Fruit fly (Drosophila melanogaster) whole organism, prepupa: ENCODE data around the gene xit.
A peak's percentile ranks its signal among the peaks of the same experiment; 100 is the strongest.

Source experiments
- Blimp-1 ChIP-seq: fragments of 200-800 bp; sonication (Bioruptor generic); optimal IDR thresholded peaks from 3 replicates; lab custom pipeline; 2017; ENCODE audit warnings: missing biosample characterization, missing genetic modification characterization, mild to moderate bottlenecking, moderate library complexity, missing genetic modification reagents
- CG11294 ChIP-seq: fragments of 200-800 bp; sonication (Bioruptor generic); IDR thresholded peaks from 2 replicates; pipeline ENCODE4 v1.3.6; 2022; ENCODE audit warnings: missing biosample characterization, missing genetic modification characterization
- CG11762 ChIP-seq: fragments of 200-800 bp; sonication (Bioruptor generic); optimal IDR thresholded peaks from 3 replicates; lab custom pipeline; 2016; ENCODE audit warnings: missing biosample characterization, missing genetic modification characterization; ENCODE audit not compliant: insufficient read depth
- CG11902 ChIP-seq: fragments of 200-800 bp; sonication (Bioruptor generic); optimal IDR thresholded peaks from 3 replicates; lab custom pipeline; 2016; ENCODE audit warnings: missing biosample characterization, missing genetic modification characterization
- CG15336 ChIP-seq: fragments of 200-800 bp; sonication (Bioruptor generic); IDR thresholded peaks from 2 replicates; pipeline ENCODE4 v1.3.6; 2022; ENCODE audit warnings: missing biosample characterization, missing genetic modification characterization
- CG1621 ChIP-seq: fragments of 200-800 bp; sonication (Bioruptor generic); optimal IDR thresholded peaks from 3 replicates; lab custom pipeline; 2018; ENCODE audit warnings: missing biosample characterization, mild to moderate bottlenecking, missing genetic modification characterization
- CG16779 ChIP-seq: fragments of 200-800 bp; sonication (Bioruptor generic); optimal IDR thresholded peaks from 3 replicates; lab custom pipeline; 2017; ENCODE audit warnings: missing biosample characterization, mild to moderate bottlenecking, missing genetic modification characterization
- CG3032 ChIP-seq: fragments of 200-800 bp; optimal IDR thresholded peaks from 2 replicates; lab custom pipeline; 2019; ENCODE audit warnings: missing biosample characterization, mild to moderate bottlenecking, missing genetic modification characterization, moderate library complexity
- CG31627 ChIP-seq: fragments of 200-800 bp; sonication (Bioruptor generic); optimal IDR thresholded peaks from 3 replicates; lab custom pipeline; 2016; ENCODE audit warnings: missing biosample characterization, missing genetic modification characterization
- CG32006 ChIP-seq: fragments of 200-800 bp; sonication (Bioruptor generic); optimal IDR thresholded peaks from 3 replicates; lab custom pipeline; 2017; ENCODE audit warnings: missing biosample characterization, mild to moderate bottlenecking, missing genetic modification characterization
- CG34406 ChIP-seq: fragments of 200-800 bp; sonication (Bioruptor generic); optimal IDR thresholded peaks from 3 replicates; lab custom pipeline; 2016; ENCODE audit warnings: missing biosample characterization, missing genetic modification characterization
- CG3919 ChIP-seq: fragments of 200-800 bp; sonication (Bioruptor generic); optimal IDR thresholded peaks from 3 replicates; lab custom pipeline; 2016; ENCODE audit warnings: missing biosample characterization, missing genetic modification characterization
- CG6163 ChIP-seq: fragments of 200-800 bp; sonication (Bioruptor generic); IDR thresholded peaks from 3 replicates; pipeline ENCODE4 v1.3.6; 2022; ENCODE audit warnings: missing biosample characterization, missing genetic modification characterization
- CG6792 ChIP-seq: fragments of 200-800 bp; sonication (Bioruptor generic); optimal IDR thresholded peaks from 3 replicates; lab custom pipeline; 2016; ENCODE audit warnings: missing biosample characterization, missing genetic modification characterization
- CG6808 ChIP-seq: fragments of 200-800 bp; sonication (Bioruptor generic); optimal IDR thresholded peaks from 3 replicates; lab custom pipeline; 2017; ENCODE audit warnings: missing biosample characterization, missing genetic modification characterization, mild to moderate bottlenecking, moderate library complexity, missing genetic modification reagents
- CG6854 ChIP-seq: fragments of 200-800 bp; sonication (Bioruptor generic); optimal IDR thresholded peaks from 2 replicates; lab custom pipeline; 2017; ENCODE audit warnings: missing biosample characterization, mild to moderate bottlenecking, missing genetic modification characterization
- CG7368 ChIP-seq: fragments of 200-800 bp; sonication (Bioruptor generic); optimal IDR thresholded peaks from 3 replicates; lab custom pipeline; 2016; ENCODE audit warnings: missing biosample characterization, missing genetic modification characterization
- CG8319 ChIP-seq: fragments of 200-800 bp; sonication (Bioruptor generic); optimal IDR thresholded peaks from 3 replicates; lab custom pipeline; 2016; ENCODE audit warnings: missing biosample characterization, missing genetic modification characterization
- CG9139 ChIP-seq: fragments of 200-800 bp; sonication (Bioruptor generic); optimal IDR thresholded peaks from 3 replicates; lab custom pipeline; 2017; ENCODE audit warnings: missing biosample characterization, mild to moderate bottlenecking, missing genetic modification characterization
- Eip75B ChIP-seq: fragments of 200-800 bp; sonication (Bioruptor generic); optimal IDR thresholded peaks from 3 replicates; lab custom pipeline; 2016; ENCODE audit warnings: missing biosample characterization, missing genetic modification characterization
- Eip78C ChIP-seq: fragments of 200-800 bp; sonication (Bioruptor generic); peaks from one replicate; lab custom pipeline; 2016; ENCODE audit warnings: missing biosample characterization, missing genetic modification characterization
- Eip93F ChIP-seq: fragments of 200-800 bp; sonication (Bioruptor generic); optimal IDR thresholded peaks from 2 replicates; lab custom pipeline; 2016; ENCODE audit warnings: missing biosample characterization, mild to moderate bottlenecking, missing genetic modification characterization
- Ets21C ChIP-seq: fragments of 200-800 bp; sonication (Bioruptor generic); optimal IDR thresholded peaks from 3 replicates; lab custom pipeline; 2016; ENCODE audit warnings: missing biosample characterization, missing genetic modification characterization
- Ets96B ChIP-seq: fragments of 200-800 bp; optimal IDR thresholded peaks from 2 replicates; lab custom pipeline; 2019; ENCODE audit warnings: missing biosample characterization, mild to moderate bottlenecking, missing genetic modification characterization, moderate library complexity
- Gug ChIP-seq: fragments of 200-800 bp; sonication (Bioruptor generic); IDR thresholded peaks from 2 replicates; pipeline ENCODE4 v1.3.6; 2022; ENCODE audit warnings: missing biosample characterization, missing genetic modification characterization
- Hr38 ChIP-seq: sonication (Bioruptor generic); optimal IDR thresholded peaks from 2 replicates; lab custom pipeline; 2016; ENCODE audit warnings: missing biosample characterization, missing genetic modification characterization
- Hr39 ChIP-seq: fragments of 200-800 bp; sonication (Bioruptor generic); optimal IDR thresholded peaks from 2 replicates; lab custom pipeline; 2016; ENCODE audit warnings: missing biosample characterization, missing genetic modification characterization
- Hr4 ChIP-seq: fragments of 200-800 bp; sonication (Bioruptor generic); optimal IDR thresholded peaks from 3 replicates; lab custom pipeline; 2016; ENCODE audit warnings: missing biosample characterization, missing genetic modification characterization
- Lpt ChIP-seq: fragments of 200-800 bp; sonication (Bioruptor generic); optimal IDR thresholded peaks from 3 replicates; lab custom pipeline; 2016; ENCODE audit warnings: missing biosample characterization, missing genetic modification characterization
- Met ChIP-seq: fragments of 200-800 bp; sonication (Bioruptor generic); optimal IDR thresholded peaks from 3 replicates; lab custom pipeline; 2016; ENCODE audit warnings: missing biosample characterization, missing genetic modification characterization
- OdsH ChIP-seq: fragments of 200-800 bp; sonication (Bioruptor generic); optimal IDR thresholded peaks from 3 replicates; lab custom pipeline; 2016; ENCODE audit warnings: missing biosample characterization, missing genetic modification characterization
- Sox14 ChIP-seq: fragments of 200-800 bp; sonication (Bioruptor generic); optimal IDR thresholded peaks from 3 replicates; lab custom pipeline; 2016; ENCODE audit warnings: missing biosample characterization, missing genetic modification characterization
- achi ChIP-seq: fragments of 200-800 bp; sonication (Bioruptor generic); optimal IDR thresholded peaks from 3 replicates; lab custom pipeline; 2016; ENCODE audit warnings: missing biosample characterization, missing genetic modification characterization
- acj6 ChIP-seq: fragments of 200-800 bp; sonication (Bioruptor generic); optimal IDR thresholded peaks from 3 replicates; lab custom pipeline; 2016; ENCODE audit warnings: missing biosample characterization, missing genetic modification characterization
- cyc ChIP-seq: fragments of 200-800 bp; sonication (Bioruptor generic); optimal IDR thresholded peaks from 3 replicates; lab custom pipeline; 2016; ENCODE audit warnings: missing biosample characterization, missing genetic modification characterization
- dac ChIP-seq: fragments of 200-800 bp; sonication (Bioruptor generic); optimal IDR thresholded peaks from 2 replicates; lab custom pipeline; 2017; ENCODE audit warnings: missing biosample characterization, mild to moderate bottlenecking, missing genetic modification characterization
- eg ChIP-seq: fragments of 200-800 bp; sonication (Bioruptor generic); IDR thresholded peaks from 3 replicates; pipeline ENCODE4 v1.3.6; 2022; ENCODE audit warnings: missing biosample characterization, missing genetic modification characterization
- esn ChIP-seq: fragments of 200-800 bp; sonication (Bioruptor generic); optimal IDR thresholded peaks from 2 replicates; lab custom pipeline; 2016; ENCODE audit warnings: missing biosample characterization, mild to moderate bottlenecking, missing genetic modification characterization, moderate library complexity
- fd59A ChIP-seq: fragments of 200-800 bp; sonication (Bioruptor generic); optimal IDR thresholded peaks from 2 replicates; lab custom pipeline; 2017; ENCODE audit warnings: missing biosample characterization, mild to moderate bottlenecking, missing genetic modification characterization, missing genetic modification reagents
- fkh ChIP-seq: fragments of 200-800 bp; sonication (Bioruptor generic); optimal IDR thresholded peaks from 3 replicates; lab custom pipeline; 2017; ENCODE audit warnings: missing biosample characterization, mild to moderate bottlenecking, missing genetic modification characterization, moderate library complexity
- net ChIP-seq: fragments of 200-800 bp; sonication (Bioruptor generic); optimal IDR thresholded peaks from 3 replicates; lab custom pipeline; 2016; ENCODE audit warnings: missing biosample characterization, missing genetic modification characterization
- pdm3 ChIP-seq: fragments of 200-800 bp; sonication (Bioruptor generic); optimal IDR thresholded peaks from 3 replicates; lab custom pipeline; 2016; ENCODE audit warnings: missing biosample characterization, missing genetic modification characterization
- salr ChIP-seq, 2 experiments: fragments of 200-800 bp; sonication (Bioruptor generic); optimal IDR thresholded peaks; 3 replicates each; lab custom pipeline; 2016 to 2018; ENCODE audit warnings: missing biosample characterization in 2 of 2, missing genetic modification characterization in 2 of 2, mild to moderate bottlenecking in 1 of 2
- spab ChIP-seq: fragments of 200-800 bp; sonication (Bioruptor generic); optimal IDR thresholded peaks from 2 replicates; lab custom pipeline; 2017; ENCODE audit warnings: missing biosample characterization, mild to moderate bottlenecking, missing genetic modification characterization, missing genetic modification reagents
- ss ChIP-seq, 2 experiments: fragments of 200-800 bp; sonication (Bioruptor generic); optimal IDR thresholded peaks; 2 replicates in 1 of 2; 3 replicates in 1 of 2; lab custom pipeline; 2017 to 2018; ENCODE audit warnings: mild to moderate bottlenecking in 2 of 2, missing biosample characterization in 2 of 2, missing genetic modification characterization in 2 of 2, moderate library complexity in 1 of 2
- svp ChIP-seq: fragments of 200-800 bp; sonication (Bioruptor generic); peaks from one replicate; lab custom pipeline; 2016; ENCODE audit warnings: missing biosample characterization, missing genetic modification characterization
- topi ChIP-seq: fragments of 200-800 bp; sonication (Bioruptor generic); optimal IDR thresholded peaks from 3 replicates; lab custom pipeline; 2016; ENCODE audit warnings: missing biosample characterization, missing genetic modification characterization
- vri ChIP-seq: fragments of 200-800 bp; sonication (Bioruptor generic); optimal IDR thresholded peaks from 3 replicates; lab custom pipeline; 2016; ENCODE audit warnings: missing biosample characterization, mild to moderate bottlenecking, missing genetic modification characterization

xit gene

DNA sequence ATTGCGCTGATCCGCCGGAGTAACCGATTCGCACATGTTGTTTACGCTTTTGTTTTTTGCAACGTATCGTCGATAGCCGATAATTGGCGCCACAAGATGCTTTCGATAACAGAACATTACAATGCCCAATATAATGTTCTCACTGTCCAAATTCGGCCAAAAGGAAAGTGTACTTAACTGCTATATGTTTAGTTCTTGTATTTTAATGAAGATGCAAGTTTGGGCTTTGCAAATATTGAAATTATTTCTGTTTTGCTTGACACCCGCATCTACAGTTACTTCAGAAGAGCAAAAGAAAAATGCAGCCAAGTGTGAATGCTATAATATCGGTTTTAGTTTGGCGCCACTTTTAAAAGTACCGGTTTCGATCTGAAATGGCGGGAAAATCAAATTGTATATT lies 31.8 kb downstream of the xit start (continued):
- peak; percentile 91 for TF ChIP-seq CG7368 (GFP tag; lab: Kevin White, UChicago)
- peak; percentile 93 for TF ChIP-seq acj6 (GFP tag; lab: Kevin White, UChicago)
- TF ChIP-seq CG6854 (GFP tag; lab: Kevin White, UChicago), result peak; percentile 78
- TF ChIP-seq CG34406, result peak; percentile 89
- peak; percentile 77 for TF ChIP-seq CG9139
- peak; percentile 92 for TF ChIP-seq dac (GFP tag; lab: Kevin White, UChicago)
- peak; percentile 88 for TF ChIP-seq CG8319 (GFP tag; lab: Kevin White, UChicago)
- peak; percentile 90 for TF ChIP-seq CG6163 (GFP tag; lab: Robert Waterston, UW)
- peak; percentile 84 for TF ChIP-seq CG15336 (GFP tag; lab: Robert Waterston, UW)
- peak; percentile 91 for TF ChIP-seq OdsH (GFP tag; lab: Kevin White, UChicago)
- peak; percentile 80 for TF ChIP-seq spab
- peak; percentile 88 for TF ChIP-seq CG6792 (GFP tag; lab: Kevin White, UChicago)
- TF ChIP-seq CG32006 (GFP tag; lab: Kevin White, UChicago), result peak; percentile 92
- peak; percentile 94 for TF ChIP-seq CG3032
- TF ChIP-seq Eip75B (GFP tag; lab: Kevin White, UChicago), result peak; percentile 91
- peak; percentile 93 for TF ChIP-seq CG3919 (GFP tag; lab: Kevin White, UChicago)
- TF ChIP-seq Gug (GFP tag; lab: Robert Waterston, UW), result peak; percentile 88
- TF ChIP-seq achi (GFP tag; lab: Kevin White, UChicago), result peak; percentile 86
- peak; percentile 79 to 91 for TF ChIP-seq ss (GFP tag; optimal IDR thresholded peaks at IDR 0.05; lab: Kevin White, UChicago)
- peak; percentile 93 for TF ChIP-seq esn

dm6 chrX:6853384-6853783 lies 32.6 kb downstream of the xit start:
- TF ChIP-seq CG3032 (no peak), Eip75B (GFP tag; lab: Kevin White, UChicago) (no peak), OdsH (GFP tag; lab: Kevin White, UChicago) (no peak), acj6 (GFP tag; lab: Kevin White, UChicago) (no peak), salr (GFP tag; optimal IDR thresholded peaks at IDR 0.05; lab: Kevin White, UChicago) (peak in 1 of 2 experiments; percentile 23), Ets96B (tag; lab: Kevin White, UChicago) (no peak), Eip93F (GFP tag; lab: Kevin White, UChicago) (no peak), achi (GFP tag; lab: Kevin White, UChicago) (no peak), CG3919 (GFP tag; lab: Kevin White, UChicago) (no peak), esn (no peak), fd59A (no peak), dac (GFP tag; lab: Kevin White, UChicago) (no peak), Ets21C (GFP tag; lab: Kevin White, UChicago) (no peak), CG6854 (GFP tag; lab: Kevin White, UChicago) (peak; percentile 11), svp (GFP tag; lab: Kevin White, UChicago) (peak; percentile 38), Met (GFP tag; lab: Kevin White, UChicago) (no peak), CG11294 (GFP tag; lab: Robert Waterston, UW) (no peak), CG15336 (GFP tag; lab: Robert Waterston, UW) (peak; percentile 30; the same call in 1 of the 2 replicates), Hr39 (GFP tag; lab: Kevin White, UChicago) (no peak), CG11762 (GFP tag; lab: Kevin White, UChicago) (no peak), CG6808 (GFP tag; lab: Kevin White, UChicago) (peak; percentile 54), CG31627 (no peak), CG6163 (GFP tag; lab: Robert Waterston, UW) (0 out of 3 replicates have a peak, but pooled peaks have one; percentile 47), CG1621 (tag; lab: Kevin White, UChicago) (peak; percentile 65), vri (GFP tag; lab: Kevin White, UChicago) (no peak), pdm3 (GFP tag; lab: Kevin White, UChicago) (no peak), topi (GFP tag; lab: Kevin White, UChicago) (no peak), Eip78C (GFP tag; lab: Kevin White, UChicago) (peak; percentile 69), cyc (no peak), CG8319 (GFP tag; lab: Kevin White, UChicago) (no peak), Hr38 (no peak), fkh (peak; percentile 43), CG11902 (GFP tag; lab: Kevin White, UChicago) (no peak), Lpt (no peak), Sox14 (GFP tag; lab: Kevin White, UChicago) (no peak), CG32006 (GFP tag; lab: Kevin White, UChicago) (no peak), net (no peak), Blimp-1 (GFP tag; lab: Kevin White, UChicago) (no peak), CG16779 (tag; lab: Kevin White, UChicago) (no peak), eg (GFP tag; lab: Robert Waterston, UW) (0 out of 3 replicates have a peak, but pooled peaks have one; percentile 17), CG34406 (no peak), Hr4 (GFP tag; lab: Kevin White, UChicago) (no peak), CG9139 (peak; percentile 38)
